Worm (Caenorhabditis elegans) whole organism, late embryonic: Measurements from ENCODE around the gene F22E5.2.
"Not testable (repeated sequence)": the region's sequence is repeated elsewhere in the genome, so short reads cannot be mapped to it uniquely, and the experiment has no call there.

Experiments used
- Y22D7AL.16 ChIP-seq: sonication (generic microtip); optimal IDR thresholded peaks from 2 replicates; lab custom pipeline; 2016; ENCODE audit warnings: missing genetic modification characterization, missing compliant biosample characterization
- ceh-22 ChIP-seq: sonication (generic microtip); optimal IDR thresholded peaks from 2 replicates; lab custom pipeline; 2017; ENCODE audit warnings: missing biosample characterization, missing genetic modification characterization
- ceh-9 ChIP-seq: sonication (generic microtip); optimal IDR thresholded peaks from 2 replicates; lab custom pipeline; 2016; ENCODE audit warnings: mild to moderate bottlenecking, missing genetic modification characterization, inconsistent platforms, missing compliant biosample characterization
- elt-4 ChIP-seq: sonication (generic microtip); optimal IDR thresholded peaks from 2 replicates; lab custom pipeline; 2016; ENCODE audit warnings: missing genetic modification characterization, missing compliant biosample characterization
- hlh-8 ChIP-seq: sonication (generic microtip); optimal IDR thresholded peaks from 2 replicates; lab custom pipeline; 2016; ENCODE audit warnings: missing genotype, missing genetic modification characterization, missing compliant biosample characterization
- nfya-1 ChIP-seq: sonication (generic microtip); optimal IDR thresholded peaks from 2 replicates; lab custom pipeline; 2017; ENCODE audit warnings: missing genetic modification characterization, mild to moderate bottlenecking, missing compliant biosample characterization, antibody characterized with exemption, moderate library complexity
- nhr-11 ChIP-seq: fragments of 150-350 bp; optimal IDR thresholded peaks from 2 replicates; lab custom pipeline; 2014; ENCODE audit warnings: missing biosample characterization, missing genetic modification characterization
- ref-2 ChIP-seq: sonication (generic microtip); optimal IDR thresholded peaks from 2 replicates; lab custom pipeline; 2016; ENCODE audit warnings: missing genetic modification characterization, missing compliant biosample characterization
- sdc-2 ChIP-seq: sonication (generic microtip); optimal IDR thresholded peaks from 2 replicates; lab custom pipeline; 2016; ENCODE audit warnings: missing genotype, missing genetic modification characterization, missing compliant biosample characterization
- tbx-2 ChIP-seq: sonication (generic microtip); optimal IDR thresholded peaks from 2 replicates; lab custom pipeline; 2016; ENCODE audit warnings: missing genetic modification characterization, missing compliant biosample characterization
- unc-86 ChIP-seq: sonication (generic microtip); optimal IDR thresholded peaks from 2 replicates; lab custom pipeline; 2016; ENCODE audit warnings: missing genetic modification characterization, missing compliant biosample characterization
- zip-5 ChIP-seq: sonication (generic microtip); optimal IDR thresholded peaks from 2 replicates; lab custom pipeline; 2016; ENCODE audit warnings: missing genetic modification characterization, missing compliant biosample characterization

- not testable (repeated sequence) for TF ChIP-seq hlh-8 (tag; lab: Kevin White, UChicago); Y22D7AL.16; tbx-2; elt-4 (tag; lab: Kevin White, UChicago); zip-5 (tag; lab: Kevin White, UChicago); nfya-1 (tag; lab: Kevin White, UChicago); ref-2; nhr-11 (tag; lab: Kevin White, UChicago); sdc-2 (tag; lab: Kevin White, UChicago); unc-86 (tag; lab: Kevin White, UChicago); ceh-9 (tag; lab: Kevin White, UChicago); ceh-22 (tag; lab: Kevin White, UChicago)
Observed at ce11 chrII:2616634-2617033, 48.5 kb upstream of the F22E5.2 start, which contains the start of gene msrp-5.
